Worm (Caenorhabditis elegans) whole organism, late embryonic: Measurements from ENCODE around the gene add-1.
A peak's percentile ranks its signal among the peaks of the same experiment; 100 is the strongest.

Experiments used
- C08G9.2 ChIP-seq: sonication (generic microtip); optimal IDR thresholded peaks from 2 replicates; lab custom pipeline; 2016; ENCODE audit warnings: mild to moderate bottlenecking, missing genetic modification characterization, moderate library complexity, missing compliant biosample characterization
- C38D4.7 ChIP-seq: fragments of 200-800 bp; sonication (Bioruptor generic); optimal IDR thresholded peaks from 2 replicates; lab custom pipeline; 2018; ENCODE audit warnings: mild to moderate bottlenecking, missing genetic modification characterization, moderate library complexity, missing compliant biosample characterization
- F13H6.1 ChIP-seq: sonication (generic microtip); optimal IDR thresholded peaks from 2 replicates; lab custom pipeline; 2016; ENCODE audit warnings: missing genetic modification characterization, missing compliant biosample characterization
- K02D7.2 ChIP-seq: sonication (generic microtip); optimal IDR thresholded peaks from 2 replicates; lab custom pipeline; 2017; ENCODE audit warnings: mild to moderate bottlenecking, missing genetic modification characterization, missing compliant biosample characterization
- K09A11.1 ChIP-seq: sonication (generic microtip); optimal IDR thresholded peaks from 2 replicates; lab custom pipeline; 2017; ENCODE audit warnings: antibody characterized with exemption, mild to moderate bottlenecking, missing genetic modification characterization, missing compliant biosample characterization; ENCODE audit not compliant: insufficient read depth
- T23F11.4 ChIP-seq: fragments of 200-800 bp; sonication (Bioruptor generic); optimal IDR thresholded peaks from 2 replicates; lab custom pipeline; 2018; ENCODE audit warnings: mild to moderate bottlenecking, missing genetic modification characterization, missing compliant biosample characterization
- ahr-1 ChIP-seq: sonication (generic microtip); optimal IDR thresholded peaks from 2 replicates; lab custom pipeline; 2016; ENCODE audit warnings: missing genetic modification characterization, missing compliant biosample characterization
- ceh-14 ChIP-seq: sonication (generic microtip); optimal IDR thresholded peaks from 2 replicates; lab custom pipeline; 2016; ENCODE audit warnings: missing genotype, missing genetic modification characterization, missing compliant biosample characterization
- ceh-18 ChIP-seq: sonication (generic microtip); optimal IDR thresholded peaks from 2 replicates; lab custom pipeline; 2016; ENCODE audit warnings: missing genetic modification characterization, missing compliant biosample characterization
- ceh-2 ChIP-seq: sonication (generic microtip); optimal IDR thresholded peaks from 2 replicates; lab custom pipeline; 2016; ENCODE audit warnings: missing genotype, missing genetic modification characterization, missing compliant biosample characterization
- ceh-24 ChIP-seq: sonication (generic microtip); optimal IDR thresholded peaks from 2 replicates; lab custom pipeline; 2016; ENCODE audit warnings: mild to moderate bottlenecking, missing genetic modification characterization, missing compliant biosample characterization
- ceh-30 ChIP-seq: fragments of 150-350 bp; optimal IDR thresholded peaks from 2 replicates; lab custom pipeline; 2014; ENCODE audit warnings: missing biosample characterization, missing genetic modification characterization
- ceh-31 ChIP-seq: sonication (generic microtip); optimal IDR thresholded peaks from 2 replicates; lab custom pipeline; 2016; ENCODE audit warnings: missing genetic modification characterization, missing compliant biosample characterization
- ceh-34 ChIP-seq: sonication (generic microtip); optimal IDR thresholded peaks from 2 replicates; lab custom pipeline; 2016; ENCODE audit warnings: mild to moderate bottlenecking, missing genetic modification characterization, missing compliant biosample characterization
- ceh-45 ChIP-seq: fragments of 200-800 bp; sonication (Bioruptor generic); IDR thresholded peaks from 2 replicates; pipeline ENCODE4 v1.3.6; 2022; ENCODE audit warnings: missing genetic modification reagents, missing genetic modification characterization, missing compliant biosample characterization
- ceh-6 ChIP-seq: fragments of 200-800 bp; sonication (Bioruptor generic); optimal IDR thresholded peaks from 2 replicates; lab custom pipeline; 2018; ENCODE audit warnings: mild to moderate bottlenecking, missing genetic modification characterization, missing compliant biosample characterization
- ceh-9 ChIP-seq: sonication (generic microtip); optimal IDR thresholded peaks from 2 replicates; lab custom pipeline; 2016; ENCODE audit warnings: mild to moderate bottlenecking, missing genetic modification characterization, inconsistent platforms, missing compliant biosample characterization
- che-1 ChIP-seq: sonication (generic microtip); optimal IDR thresholded peaks from 2 replicates; lab custom pipeline; 2016; ENCODE audit warnings: mild to moderate bottlenecking, missing genetic modification characterization, missing compliant biosample characterization
- dve-1 ChIP-seq: sonication (generic microtip); optimal IDR thresholded peaks from 2 replicates; lab custom pipeline; 2017; ENCODE audit warnings: antibody characterized with exemption, mild to moderate bottlenecking, missing genetic modification characterization, missing compliant biosample characterization
- elt-2 ChIP-seq: sonication (generic microtip); optimal IDR thresholded peaks from 2 replicates; lab custom pipeline; 2016; ENCODE audit warnings: missing genetic modification reagents, missing genetic modification characterization, missing compliant biosample characterization
- ets-4 ChIP-seq: sonication (generic microtip); optimal IDR thresholded peaks from 2 replicates; lab custom pipeline; 2016; ENCODE audit warnings: missing genetic modification characterization, missing compliant biosample characterization
- eyg-1 ChIP-seq: sonication (generic microtip); optimal IDR thresholded peaks from 2 replicates; lab custom pipeline; 2016; ENCODE audit warnings: missing genotype, missing genetic modification characterization, missing compliant biosample characterization
- fax-1 ChIP-seq: sonication (generic microtip); optimal IDR thresholded peaks from 2 replicates; lab custom pipeline; 2016; ENCODE audit warnings: missing genotype, missing genetic modification characterization, missing compliant biosample characterization
- fkh-6 ChIP-seq: sonication (generic microtip); optimal IDR thresholded peaks from 2 replicates; lab custom pipeline; 2016; ENCODE audit warnings: missing genetic modification characterization, missing compliant biosample characterization
- gmeb-2 ChIP-seq: sonication (generic microtip); optimal IDR thresholded peaks from 2 replicates; lab custom pipeline; 2016; ENCODE audit warnings: missing genetic modification characterization, inconsistent platforms, missing compliant biosample characterization
- hlh-15 ChIP-seq: sonication (generic microtip); optimal IDR thresholded peaks from 2 replicates; lab custom pipeline; 2016; ENCODE audit warnings: missing genetic modification characterization, missing compliant biosample characterization
- hlh-6 ChIP-seq: sonication (generic microtip); optimal IDR thresholded peaks from 2 replicates; lab custom pipeline; 2016; ENCODE audit warnings: missing genotype, missing genetic modification characterization, missing compliant biosample characterization
- nfya-1 ChIP-seq: sonication (generic microtip); optimal IDR thresholded peaks from 2 replicates; lab custom pipeline; 2017; ENCODE audit warnings: missing genetic modification characterization, mild to moderate bottlenecking, missing compliant biosample characterization, antibody characterized with exemption, moderate library complexity
- nhr-11 ChIP-seq: fragments of 150-350 bp; optimal IDR thresholded peaks from 2 replicates; lab custom pipeline; 2014; ENCODE audit warnings: missing biosample characterization, missing genetic modification characterization
- npax-4 ChIP-seq: sonication (generic microtip); optimal IDR thresholded peaks from 2 replicates; lab custom pipeline; 2016; ENCODE audit warnings: missing genetic modification characterization, missing compliant biosample characterization
- pat-9 ChIP-seq: fragments of 200-800 bp; sonication (Bioruptor generic); optimal IDR thresholded peaks from 2 replicates; lab custom pipeline; 2018; ENCODE audit warnings: mild to moderate bottlenecking, missing genetic modification characterization, moderate library complexity, missing compliant biosample characterization
- pha-2 ChIP-seq: sonication (generic microtip); optimal IDR thresholded peaks from 2 replicates; lab custom pipeline; 2017; ENCODE audit warnings: mild to moderate bottlenecking, missing genetic modification characterization, missing compliant biosample characterization
- pqm-1 ChIP-seq: sonication (generic microtip); optimal IDR thresholded peaks from 2 replicates; lab custom pipeline; 2016; ENCODE audit warnings: missing genetic modification characterization, missing compliant biosample characterization
- pros-1 ChIP-seq: fragments of 150-350 bp; optimal IDR thresholded peaks from 2 replicates; lab custom pipeline; 2014; ENCODE audit warnings: missing biosample characterization, missing genetic modification reagents, missing genetic modification characterization
- sdc-2 ChIP-seq: sonication (generic microtip); optimal IDR thresholded peaks from 2 replicates; lab custom pipeline; 2016; ENCODE audit warnings: missing genotype, missing genetic modification characterization, missing compliant biosample characterization
- sox-2 ChIP-seq: fragments of 200-800 bp; sonication (Bioruptor generic); IDR thresholded peaks from 2 replicates; pipeline ENCODE4 v1.3.6; 2022; ENCODE audit warnings: missing genetic modification reagents, missing genetic modification characterization, missing compliant biosample characterization
- tbx-2 ChIP-seq: sonication (generic microtip); optimal IDR thresholded peaks from 2 replicates; lab custom pipeline; 2016; ENCODE audit warnings: missing genetic modification characterization, missing compliant biosample characterization
- tbx-7 ChIP-seq: sonication (generic microtip); optimal IDR thresholded peaks from 2 replicates; lab custom pipeline; 2016; ENCODE audit warnings: missing genotype, missing genetic modification characterization, missing compliant biosample characterization
- unc-3 ChIP-seq, 2 experiments: fragments of 200-800 bp in 1 of 2; sonication (Bioruptor generic) in 1 of 2; sonication (generic microtip) in 1 of 2; conservative IDR thresholded peaks in 1 of 2; optimal IDR thresholded peaks in 1 of 2; 2 replicates each; pipeline versions ENCODE4 v1.3.6 to Lab custom; 2016 to 2022; ENCODE audit warnings: missing compliant biosample characterization in 2 of 2, missing genetic modification characterization in 2 of 2, missing genetic modification reagents in 1 of 2
- unc-42 ChIP-seq: sonication (generic microtip); optimal IDR thresholded peaks from 2 replicates; lab custom pipeline; 2016; ENCODE audit warnings: missing genotype, missing genetic modification characterization, missing compliant biosample characterization
- unc-55 ChIP-seq: sonication (generic microtip); optimal IDR thresholded peaks from 2 replicates; lab custom pipeline; 2017; ENCODE audit warnings: missing biosample characterization, missing genetic modification reagents, missing genetic modification characterization
- unc-86 ChIP-seq: sonication (generic microtip); optimal IDR thresholded peaks from 2 replicates; lab custom pipeline; 2016; ENCODE audit warnings: missing genetic modification characterization, missing compliant biosample characterization
- zip-5 ChIP-seq: sonication (generic microtip); optimal IDR thresholded peaks from 2 replicates; lab custom pipeline; 2016; ENCODE audit warnings: missing genetic modification characterization, missing compliant biosample characterization
- ztf-16 ChIP-seq: sonication (generic microtip); optimal IDR thresholded peaks from 2 replicates; lab custom pipeline; 2017; ENCODE audit warnings: missing genetic modification characterization, missing compliant biosample characterization

Gene add-1

ce11 chrX:4864214-4864613, 4.4 kb upstream of the add-1 start:
- TF ChIP-seq K09A11.1 (tag; lab: Kevin White, UChicago) (no peak), hlh-15 (tag; lab: Kevin White, UChicago) (no peak), hlh-6 (tag; lab: Kevin White, UChicago) (no peak), ceh-24 (tag; lab: Kevin White, UChicago) (no peak), ahr-1 (no peak), che-1 (no peak), npax-4 (no peak), ceh-14 (tag; lab: Kevin White, UChicago) (no peak)
- TF ChIP-seq, all 69 proteins: peak for 0

ce11 chrX:4862062-4862461, 2.2 kb upstream of the add-1 start:
- TF ChIP-seq eyg-1 (tag; lab: Kevin White, UChicago) = no peak
- TF ChIP-seq unc-42 = no peak
- no peak for TF ChIP-seq pat-9
- no peak for TF ChIP-seq ceh-6
- no peak for TF ChIP-seq ceh-34
- TF ChIP-seq ceh-18 (tag; lab: Kevin White, UChicago) = no peak
- no peak for TF ChIP-seq F13H6.1 (tag; lab: Kevin White, UChicago)
- TF ChIP-seq sdc-2 (tag; lab: Kevin White, UChicago) = no peak

ce11 chrX:4861413-4861812, 1.6 kb upstream of the add-1 start:
- TF ChIP-seq ceh-6 (no peak), zip-5 (tag; lab: Kevin White, UChicago) (no peak), unc-55 (GFP tag; lab: Kevin White, UChicago) (no peak), ceh-18 (tag; lab: Kevin White, UChicago) (no peak), hlh-15 (tag; lab: Kevin White, UChicago) (no peak), ceh-30 (tag; lab: Kevin White, UChicago) (no peak), unc-86 (no peak), tbx-7 (no peak), ahr-1 (no peak), ceh-34 (no peak), ceh-2 (no peak), ztf-16 (tag; lab: Kevin White, UChicago) (no peak), F13H6.1 (tag; lab: Kevin White, UChicago) (no peak), nfya-1 (tag; lab: Kevin White, UChicago) (no peak), K02D7.2 (tag; lab: Kevin White, UChicago) (no peak), gmeb-2 (no peak), pqm-1 (tag; lab: Kevin White, UChicago) (no peak), fkh-6 (no peak)

ce11 chrX:4853060-4853459, 6.8 kb downstream of the add-1 start, which contains the start of gene F39C12.1:
TSS of gene F39C12.1 (minus strand) at chrX:4853195.
- TF ChIP-seq nhr-11 (tag; lab: Kevin White, UChicago) (no peak), ceh-30 (tag; lab: Kevin White, UChicago) (no peak), che-1 (no peak), fkh-6 (no peak), ceh-9 (tag; lab: Kevin White, UChicago) (no peak), ets-4 (tag; lab: Kevin White, UChicago) (peak; percentile 44), pros-1 (no peak), elt-2 (no peak), tbx-2 (tag; lab: Kevin White, UChicago) (peak; percentile 56), dve-1 (peak; percentile 11), fax-1 (tag; lab: Kevin White, UChicago) (no peak), ceh-31 (tag; lab: Kevin White, UChicago) (peak; percentile 65), ceh-6 (no peak), C08G9.2 (peak; percentile 56), unc-42 (peak; percentile 52), sox-2 (GFP tag; lab: Robert Waterston, UW) (no peak), T23F11.4 (GFP tag; lab: Kevin White, UChicago) (no peak), ceh-2 (peak; percentile 52), C38D4.7 (GFP tag; lab: Kevin White, UChicago) (no peak), pha-2 (tag; lab: Kevin White, UChicago) (no peak), unc-3 (GFP tag; conservative IDR thresholded peaks at IDR 0.05; lab: Robert Waterston, UW) (no peak), unc-3 (tag; optimal IDR thresholded peaks at IDR 0.05; lab: Kevin White, UChicago) (no peak), ceh-45 (GFP tag; lab: Robert Waterston, UW) (no peak)
